Fruit fly (Drosophila melanogaster) whole organism, embryonic: Measurements from ENCODE around the gene MRG15.

Experiments used
- Bgb ChIP-seq: fragments of 200-800 bp; sonication (Bioruptor generic); IDR thresholded peaks from 2 replicates; pipeline ENCODE4 v1.3.6; 2022; ENCODE audit warnings: missing biosample characterization, missing genetic modification characterization; ENCODE audit not compliant: partially characterized antibody
- CG10274 ChIP-seq: fragments of 200-800 bp; sonication (Bioruptor generic); optimal IDR thresholded peaks from 3 replicates; lab custom pipeline; 2017; ENCODE audit warnings: missing biosample characterization, mild to moderate bottlenecking, missing genetic modification characterization
- CG10366 ChIP-seq: fragments of 200-800 bp; sonication (Bioruptor generic); IDR thresholded peaks from 2 replicates; pipeline ENCODE4 v1.3.6; 2022; ENCODE audit warnings: missing biosample characterization, missing genetic modification characterization
- CG10565 ChIP-seq: fragments of 200-800 bp; sonication (Bioruptor generic); optimal IDR thresholded peaks from 3 replicates; lab custom pipeline; 2016; ENCODE audit warnings: missing biosample characterization, mild to moderate bottlenecking, missing genetic modification characterization
- CG12942 ChIP-seq: fragments of 200-800 bp; sonication (Bioruptor generic); optimal IDR thresholded peaks from 3 replicates; lab custom pipeline; 2016; ENCODE audit warnings: missing biosample characterization, missing genetic modification characterization
- CG15073 ChIP-seq: fragments of 200-800 bp; sonication (Bioruptor generic); optimal IDR thresholded peaks from 2 replicates; lab custom pipeline; 2016; ENCODE audit warnings: missing biosample characterization, missing genetic modification characterization
- CG17361 ChIP-seq: fragments of 200-800 bp; sonication (Bioruptor generic); IDR thresholded peaks from 3 replicates; pipeline ENCODE4 v1.3.6; 2022; ENCODE audit warnings: missing biosample characterization, missing genetic modification characterization
- CG1792 ChIP-seq: fragments of 200-800 bp; sonication (Bioruptor generic); optimal IDR thresholded peaks from 2 replicates; lab custom pipeline; 2016; ENCODE audit warnings: missing biosample characterization, missing genetic modification characterization
- CG1832 ChIP-seq: fragments of 200-800 bp; sonication (Bioruptor generic); optimal IDR thresholded peaks from 2 replicates; lab custom pipeline; 2017; ENCODE audit warnings: missing biosample characterization, mild to moderate bottlenecking, missing genetic modification characterization, inconsistent platforms
- CG18619 ChIP-seq: fragments of 200-800 bp; sonication (Bioruptor generic); optimal IDR thresholded peaks from 3 replicates; lab custom pipeline; 2017; ENCODE audit warnings: missing biosample characterization, mild to moderate bottlenecking, missing genetic modification characterization
- CG2129 ChIP-seq: fragments of 200-800 bp; sonication (Bioruptor generic); IDR thresholded peaks from 2 replicates; pipeline ENCODE4 v1.3.6; 2022; ENCODE audit warnings: missing biosample characterization, missing genetic modification characterization; ENCODE audit not compliant: partially characterized antibody
- CG2678 ChIP-seq: fragments of 200-800 bp; sonication (Bioruptor generic); optimal IDR thresholded peaks from 3 replicates; lab custom pipeline; 2019; ENCODE audit warnings: missing biosample characterization, mild to moderate bottlenecking, missing genetic modification characterization, moderate library complexity
- CG32772 ChIP-seq: fragments of 200-800 bp; sonication (Bioruptor generic); IDR thresholded peaks from 2 replicates; pipeline ENCODE4 v1.3.6; 2022; ENCODE audit warnings: missing biosample characterization, missing genetic modification characterization
- CG34376 ChIP-seq: fragments of 200-800 bp; sonication (Bioruptor generic); optimal IDR thresholded peaks from 2 replicates; lab custom pipeline; 2018; ENCODE audit warnings: missing biosample characterization, mild to moderate bottlenecking, missing genetic modification characterization
- CG8281 ChIP-seq: fragments of 200-800 bp; sonication (Bioruptor generic); optimal IDR thresholded peaks from 2 replicates; lab custom pipeline; 2018; ENCODE audit warnings: missing biosample characterization, mild to moderate bottlenecking, missing genetic modification characterization, moderate library complexity
- CG8388 ChIP-seq: fragments of 200-800 bp; sonication (Bioruptor generic); optimal IDR thresholded peaks from 2 replicates; lab custom pipeline; 2019; ENCODE audit warnings: missing biosample characterization, mild to moderate bottlenecking, missing genetic modification characterization, moderate library complexity
- Dip3 ChIP-seq: fragments of 200-800 bp; sonication (Bioruptor generic); optimal IDR thresholded peaks from 3 replicates; lab custom pipeline; 2016; ENCODE audit warnings: missing biosample characterization, missing genetic modification characterization
- Doc2 ChIP-seq: fragments of 200-800 bp; sonication (Bioruptor generic); IDR thresholded peaks from 2 replicates; pipeline ENCODE4 v1.3.6; 2022; ENCODE audit warnings: missing biosample characterization, missing genetic modification characterization
- E2f2 ChIP-seq: fragments of 200-800 bp; sonication (Bioruptor generic); IDR thresholded peaks from 2 replicates; pipeline ENCODE4 v1.3.6; 2022; ENCODE audit warnings: missing biosample characterization, missing genetic modification characterization
- Elba2 ChIP-seq: fragments of 200-800 bp; sonication (Bioruptor generic); optimal IDR thresholded peaks from 3 replicates; lab custom pipeline; 2016; ENCODE audit warnings: missing biosample characterization, missing genetic modification characterization
- Ets97D ChIP-seq: fragments of 200-800 bp; sonication (Bioruptor generic); optimal IDR thresholded peaks from 3 replicates; lab custom pipeline; 2016; ENCODE audit warnings: missing biosample characterization, missing genetic modification characterization
- Fer3 ChIP-seq: fragments of 200-800 bp; sonication (Bioruptor generic); optimal IDR thresholded peaks from 2 replicates; lab custom pipeline; 2018; ENCODE audit warnings: missing biosample characterization, mild to moderate bottlenecking, missing genetic modification characterization, moderate library complexity
- HmgZ ChIP-seq: fragments of 200-800 bp; sonication (Bioruptor generic); optimal IDR thresholded peaks from 2 replicates; lab custom pipeline; 2018; ENCODE audit warnings: missing biosample characterization, mild to moderate bottlenecking, missing genetic modification characterization
- Jarid2 ChIP-seq: fragments of 200-800 bp; sonication (Bioruptor generic); optimal IDR thresholded peaks from 3 replicates; lab custom pipeline; 2017; ENCODE audit warnings: mild to moderate bottlenecking, missing biosample characterization, missing genetic modification reagents, missing genetic modification characterization
- Myb ChIP-seq: fragments of 200-800 bp; sonication (Bioruptor generic); optimal IDR thresholded peaks from 2 replicates; lab custom pipeline; 2016; ENCODE audit warnings: missing biosample characterization, missing genetic modification characterization
- NfI ChIP-seq: fragments of 200-800 bp; sonication (Bioruptor generic); optimal IDR thresholded peaks from 3 replicates; lab custom pipeline; 2018; ENCODE audit warnings: missing biosample characterization, mild to moderate bottlenecking, missing genetic modification characterization, moderate library complexity
- Opbp ChIP-seq: fragments of 200-800 bp; sonication (Bioruptor generic); IDR thresholded peaks from 3 replicates; pipeline ENCODE4 v1.3.6; 2022; ENCODE audit warnings: missing biosample characterization, missing genetic modification characterization; ENCODE audit not compliant: partially characterized antibody
- Ssrp ChIP-seq: fragments of 200-800 bp; sonication (Bioruptor generic); optimal IDR thresholded peaks from 2 replicates; lab custom pipeline; 2018; ENCODE audit warnings: missing biosample characterization, mild to moderate bottlenecking, missing genetic modification characterization, moderate library complexity
- amos ChIP-seq: fragments of 200-800 bp; sonication (Bioruptor generic); IDR thresholded peaks from 2 replicates; pipeline ENCODE4 v1.3.6; 2022; ENCODE audit warnings: missing biosample characterization, missing genetic modification characterization; ENCODE audit not compliant: partially characterized antibody
- ash1 ChIP-seq: fragments of 200-800 bp; sonication (Bioruptor generic); optimal IDR thresholded peaks from 2 replicates; lab custom pipeline; 2018; ENCODE audit warnings: missing biosample characterization, mild to moderate bottlenecking, missing genetic modification characterization
- ci ChIP-seq: fragments of 200-800 bp; sonication (Bioruptor generic); IDR thresholded peaks from 3 replicates; pipeline ENCODE4 v1.3.6; 2022; ENCODE audit warnings: missing biosample characterization, missing genetic modification characterization
- croc ChIP-seq: fragments of 200-800 bp; sonication (Bioruptor generic); conservative IDR thresholded peaks from 3 replicates; pipeline ENCODE4 v1.3.6; 2022; ENCODE audit warnings: missing biosample characterization, missing genetic modification characterization
- dmrt99B ChIP-seq: fragments of 200-800 bp; sonication (Bioruptor generic); optimal IDR thresholded peaks from 2 replicates; lab custom pipeline; 2018; ENCODE audit warnings: missing biosample characterization, mild to moderate bottlenecking, missing genetic modification characterization, moderate library complexity
- dysf ChIP-seq: fragments of 200-800 bp; sonication (Bioruptor generic); IDR thresholded peaks from 3 replicates; pipeline ENCODE4 v1.3.6; 2022; ENCODE audit warnings: missing biosample characterization, missing genetic modification characterization
- gcm2 ChIP-seq: fragments of 200-800 bp; sonication (Bioruptor generic); optimal IDR thresholded peaks from 2 replicates; lab custom pipeline; 2016; ENCODE audit warnings: missing biosample characterization, missing genetic modification characterization
- gsb ChIP-seq: fragments of 200-800 bp; sonication (Bioruptor generic); IDR thresholded peaks from 2 replicates; pipeline ENCODE4 v1.3.6; 2022; ENCODE audit warnings: missing biosample characterization, missing genetic modification characterization
- gt ChIP-seq: fragments of 200-800 bp; sonication (Bioruptor generic); IDR thresholded peaks from 2 replicates; pipeline ENCODE4 v1.3.6; 2022; ENCODE audit warnings: missing biosample characterization, missing genetic modification characterization
- jigr1 ChIP-seq: fragments of 200-800 bp; sonication (Bioruptor generic); IDR thresholded peaks from 3 replicates; pipeline ENCODE4 v1.3.6; 2022; ENCODE audit warnings: missing biosample characterization, missing genetic modification characterization
- mam ChIP-seq: fragments of 200-800 bp; sonication (Bioruptor generic); optimal IDR thresholded peaks from 3 replicates; lab custom pipeline; 2016; ENCODE audit warnings: missing biosample characterization, missing genetic modification characterization
- onecut ChIP-seq: fragments of 200-800 bp; sonication (Bioruptor generic); IDR thresholded peaks from 2 replicates; pipeline ENCODE4 v1.3.6; 2022; ENCODE audit warnings: missing biosample characterization, missing genetic modification characterization
- pan ChIP-seq, 4 experiments: fragments of >200 bp in 3 of 4; fragments of 200-800 bp in 1 of 4; sonication (Bioruptor generic) in 1 of 4; optimal IDR thresholded peaks in 3 of 4; IDR thresholded peaks in 1 of 4; 2 replicates each; pipeline versions ENCODE4 v1.3.6 to Lab custom; 2017 to 2022; ENCODE audit warnings: missing biosample characterization in 2 of 4, missing genetic modification characterization in 2 of 4, mixed read lengths in 1 of 4
- pum ChIP-seq: fragments of 200-800 bp; sonication (Bioruptor generic); optimal IDR thresholded peaks from 2 replicates; lab custom pipeline; 2016; ENCODE audit warnings: missing biosample characterization, missing genetic modification characterization
- rib ChIP-seq: fragments of 200-800 bp; sonication (Bioruptor generic); IDR thresholded peaks from 2 replicates; pipeline ENCODE4 v1.3.6; 2022; ENCODE audit warnings: missing biosample characterization, missing genetic modification characterization
- sens-2 ChIP-seq: fragments of 200-800 bp; sonication (Bioruptor generic); IDR thresholded peaks from 2 replicates; pipeline ENCODE4 v1.3.6; 2022; ENCODE audit warnings: missing biosample characterization, missing genetic modification characterization
- sisA ChIP-seq: fragments of 200-800 bp; sonication (Bioruptor generic); IDR thresholded peaks from 2 replicates; pipeline ENCODE4 v1.3.6; 2022; ENCODE audit warnings: missing biosample characterization, missing genetic modification characterization
- slou ChIP-seq: fragments of 200-800 bp; sonication (Bioruptor generic); optimal IDR thresholded peaks from 3 replicates; lab custom pipeline; 2016; ENCODE audit warnings: missing biosample characterization, missing genetic modification characterization
- stwl ChIP-seq: fragments of 200-800 bp; sonication (Bioruptor generic); optimal IDR thresholded peaks from 3 replicates; lab custom pipeline; 2018; ENCODE audit warnings: missing biosample characterization, mild to moderate bottlenecking, missing genetic modification characterization, moderate library complexity
- unpg ChIP-seq: fragments of 200-800 bp; sonication (Bioruptor generic); optimal IDR thresholded peaks from 3 replicates; lab custom pipeline; 2018; ENCODE audit warnings: missing biosample characterization, mild to moderate bottlenecking, missing genetic modification characterization, moderate library complexity
- vnd ChIP-seq: fragments of 200-800 bp; sonication (Bioruptor generic); IDR thresholded peaks from 3 replicates; pipeline ENCODE4 v1.3.6; 2022; ENCODE audit warnings: missing biosample characterization, missing genetic modification characterization; ENCODE audit not compliant: partially characterized antibody
- z ChIP-seq: fragments of 200-800 bp; sonication (Bioruptor generic); IDR thresholded peaks from 3 replicates; pipeline ENCODE4 v1.3.6; 2022; ENCODE audit warnings: missing biosample characterization, missing genetic modification characterization

MRG15 gene

dm6 chr3R:15292241-15293004 is 14.5 kb upstream of the MRG15 start (continued):
- TF ChIP-seq CG8388 (GFP tag; lab: Kevin White, UChicago) (peak; percentile 13), NfI (GFP tag; lab: Kevin White, UChicago) (peak; percentile 27), CG2129 (no peak), dmrt99B (tag; lab: Kevin White, UChicago) (peak; percentile 30), HmgZ (tag; lab: Kevin White, UChicago) (no peak), rib (GFP tag; lab: Robert Waterston, UW) (no peak), CG34376 (GFP tag; lab: Kevin White, UChicago) (peak; percentile 63), Elba2 (GFP tag; lab: Kevin White, UChicago) (peak; percentile 29), Bgb (GFP tag; lab: Robert Waterston, UW) (no peak), onecut (GFP tag; lab: Robert Waterston, UW) (peak; percentile 42), CG10366 (GFP tag; lab: Robert Waterston, UW) (no peak), Jarid2 (GFP tag; lab: Kevin White, UChicago) (no peak), unpg (GFP tag; lab: Kevin White, UChicago) (peak; percentile 44), dysf (GFP tag; lab: Robert Waterston, UW) (no peak), ci (no peak), CG8281 (tag; lab: Kevin White, UChicago) (peak; percentile 41), z (GFP tag; lab: Robert Waterston, UW) (no peak), pan (optimal IDR thresholded peaks at IDR 0.05; lab: Kevin White, UChicago) (no peak), pan (GFP tag; optimal IDR thresholded peaks at IDR 0.05 in 1 of 2, IDR thresholded peaks at IDR 0.05 in 1 of 2) (no peak), sens-2 (GFP tag; lab: Robert Waterston, UW) (no peak), slou (GFP tag; lab: Kevin White, UChicago) (no peak), croc (GFP tag; lab: Robert Waterston, UW) (no peak), Fer3 (tag; lab: Kevin White, UChicago) (peak; percentile 25), CG10274 (GFP tag; lab: Kevin White, UChicago) (no peak), CG32772 (GFP tag; lab: Robert Waterston, UW) (no peak), CG1792 (no peak), Myb (peak; percentile 19), gsb (no peak), gcm2 (no peak), sisA (no peak), gt (GFP tag; lab: Robert Waterston, UW) (no peak), Dip3 (GFP tag; lab: Kevin White, UChicago) (no peak), CG1832 (GFP tag; lab: Kevin White, UChicago) (no peak), CG10565 (GFP tag; lab: Kevin White, UChicago) (no peak), CG15073 (GFP tag; lab: Kevin White, UChicago) (no peak), CG18619 (GFP tag; lab: Kevin White, UChicago) (no peak), CG2678 (tag; lab: Kevin White, UChicago) (peak; percentile 43), Ets97D (no peak), E2f2 (GFP tag; lab: Robert Waterston, UW) (no peak), mam (no peak), vnd (GFP tag; lab: Robert Waterston, UW) (no peak), ash1 (GFP tag; lab: Kevin White, UChicago) (no peak), CG17361 (GFP tag; lab: Robert Waterston, UW) (no peak), Doc2 (GFP tag; lab: Robert Waterston, UW) (no peak), jigr1 (GFP tag; lab: Robert Waterston, UW) (no peak), stwl (no peak), CG12942 (GFP tag; lab: Kevin White, UChicago) (no peak), Ssrp (tag; lab: Kevin White, UChicago) (no peak), Opbp (GFP tag; lab: Robert Waterston, UW) (no peak), amos (GFP tag; lab: Robert Waterston, UW) (no peak), pum (GFP tag; lab: Kevin White, UChicago) (peak; percentile 33)
